Worm (Caenorhabditis elegans): Measurements from ENCODE around the gene srbc-63.

- no peak for TF ChIP-seq skn-1 (tag; optimal IDR thresholded peaks at IDR 0.05)
- TF ChIP-seq fos-1 (tag; optimal IDR thresholded peaks at IDR 0.05) = no peak
- TF ChIP-seq mxl-3 (GFP tag; optimal IDR thresholded peaks at IDR 0.05) = no peak
- no peak for TF ChIP-seq madf-9 (GFP tag; conservative IDR thresholded peaks at IDR 0.05)
- TF ChIP-seq lsy-2 (tag; optimal IDR thresholded peaks at IDR 0.05) = no peak
- TF ChIP-seq Y48G9A.11 (GFP tag; IDR thresholded peaks at IDR 0.05) = no peak
These were observed 46.6 kb upstream of the srbc-63 start, which contains the start of gene str-71 for ce11 chrV:15459088-15459487.
